Fruit fly (Drosophila melanogaster): ENCODE results near the gene SmydA-2.

SmydA-2 gene

dm6 chr3L:19000413-19000812 is 2.6 kb downstream of the SmydA-2 start, which contains the start of gene CG3808:
TSS of gene CG3808 (minus strand) at chr3L:19000608.
- TF ChIP-seq Sox14 (GFP tag; optimal IDR thresholded peaks at IDR 0.05) = peak; percentile 30
- TF ChIP-seq CG8119 (GFP tag; IDR thresholded peaks at IDR 0.05) = no peak

dm6 chr3L:18998284-18998830 is 4.7 kb downstream of the SmydA-2 start:
- TF ChIP-seq Blimp-1 (GFP tag; optimal IDR thresholded peaks at IDR 0.05) (no peak), Eip78C (GFP tag) (peak; percentile 47), CG4318 (GFP tag; optimal IDR thresholded peaks at IDR 0.05) (no peak), CG11294 (GFP tag; IDR thresholded peaks at IDR 0.05) (no peak), Hr4 (GFP tag; optimal IDR thresholded peaks at IDR 0.05) (no peak), CG8119 (GFP tag; IDR thresholded peaks at IDR 0.05) (no peak), Gug (GFP tag; IDR thresholded peaks at IDR 0.05) (no peak), CG3032 (tag; optimal IDR thresholded peaks at IDR 0.05) (no peak), Hr38 (GFP tag; optimal IDR thresholded peaks at IDR 0.05) (no peak), CG6808 (GFP tag; optimal IDR thresholded peaks at IDR 0.05) (no peak), lz (GFP tag; optimal IDR thresholded peaks at IDR 0.05) (no peak), Sox14 (GFP tag; optimal IDR thresholded peaks at IDR 0.05) (peak; percentile 43), fkh (GFP tag; optimal IDR thresholded peaks at IDR 0.05) (no peak), Lpt (GFP tag; optimal IDR thresholded peaks at IDR 0.05) (no peak), svp (GFP tag) (peak; percentile 96), salr (GFP tag; optimal IDR thresholded peaks at IDR 0.05) (no peak), topi (GFP tag; optimal IDR thresholded peaks at IDR 0.05) (no peak), vri (GFP tag; optimal IDR thresholded peaks at IDR 0.05) (no peak), CG8632 (GFP tag; optimal IDR thresholded peaks at IDR 0.05) (no peak), fd59A (GFP tag; optimal IDR thresholded peaks at IDR 0.05) (no peak), CG8319 (GFP tag; optimal IDR thresholded peaks at IDR 0.05) (no peak), OdsH (GFP tag; optimal IDR thresholded peaks at IDR 0.05) (no peak)

dm6 chr3L:18997590-18998283 is 5.3 kb downstream of the SmydA-2 start, which contains the start of gene CG18135:
TSS of gene CG18135 (minus strand) at chr3L:18998283.
- no peak for TF ChIP-seq acj6 (GFP tag; optimal IDR thresholded peaks at IDR 0.05)
- no peak for TF ChIP-seq eg (GFP tag; IDR thresholded peaks at IDR 0.05)
- TF ChIP-seq CG3032 (tag; optimal IDR thresholded peaks at IDR 0.05) = no peak
- no peak for TF ChIP-seq dsx (GFP tag; optimal IDR thresholded peaks at IDR 0.05; ENCODE audit: poor library complexity, severe bottlenecking)
- no peak for TF ChIP-seq Ets21C (GFP tag; optimal IDR thresholded peaks at IDR 0.05)
- no peak for TF ChIP-seq CG11902 (GFP tag; optimal IDR thresholded peaks at IDR 0.05)
- TF ChIP-seq CG10669 (GFP tag; optimal IDR thresholded peaks at IDR 0.05) = no peak
- TF ChIP-seq OdsH (GFP tag; optimal IDR thresholded peaks at IDR 0.05) = no peak
- no peak for TF ChIP-seq CG32006 (GFP tag; optimal IDR thresholded peaks at IDR 0.05)
- no peak for TF ChIP-seq CG6163 (GFP tag; IDR thresholded peaks at IDR 0.05)
- no peak for TF ChIP-seq Gug (GFP tag; IDR thresholded peaks at IDR 0.05)

dm6 chr3L:18996774-18997589 is 6.1 kb downstream of the SmydA-2 start:
- TF ChIP-seq Hr39 (GFP tag; optimal IDR thresholded peaks at IDR 0.05) (no peak), Eip78C (GFP tag) (peak; percentile 75), CG3919 (GFP tag; optimal IDR thresholded peaks at IDR 0.05) (peak; percentile 1), topi (GFP tag; optimal IDR thresholded peaks at IDR 0.05) (no peak), fkh (GFP tag; optimal IDR thresholded peaks at IDR 0.05) (peak; percentile 87), eg (GFP tag; IDR thresholded peaks at IDR 0.05) (peak; percentile 43; the same call in 1 of the 3 replicates), CG6276 (GFP tag; optimal IDR thresholded peaks at IDR 0.05) (peak; percentile 69), CG3032 (tag; optimal IDR thresholded peaks at IDR 0.05) (peak; percentile 6), CG9139 (GFP tag; optimal IDR thresholded peaks at IDR 0.05) (peak; percentile 26), CG6808 (GFP tag; optimal IDR thresholded peaks at IDR 0.05) (peak; percentile 43), OdsH (GFP tag; optimal IDR thresholded peaks at IDR 0.05) (no peak), CG6163 (GFP tag; IDR thresholded peaks at IDR 0.05) (no peak), achi (GFP tag; optimal IDR thresholded peaks at IDR 0.05) (no peak), salr (GFP tag; optimal IDR thresholded peaks at IDR 0.05) (peak in 1 of 2 experiments; percentile 22), CG15336 (GFP tag; IDR thresholded peaks at IDR 0.05) (0 out of 2 replicates have a peak, but pooled peaks have one; percentile 6), ss (GFP tag; optimal IDR thresholded peaks at IDR 0.05) (no peak), acj6 (GFP tag; optimal IDR thresholded peaks at IDR 0.05) (no peak), svp (GFP tag) (peak; percentile 60), Hr4 (GFP tag; optimal IDR thresholded peaks at IDR 0.05) (peak; percentile 16), dsx (GFP tag; optimal IDR thresholded peaks at IDR 0.05; ENCODE audit: poor library complexity, severe bottlenecking) (no peak), vri (GFP tag; optimal IDR thresholded peaks at IDR 0.05) (peak; percentile 58)
